Fruit fly (Drosophila melanogaster): Measurements from ENCODE around the gene LysP.
A peak's percentile ranks its signal among the peaks of the same experiment; 100 is the strongest.

Gene LysP

DNA sequence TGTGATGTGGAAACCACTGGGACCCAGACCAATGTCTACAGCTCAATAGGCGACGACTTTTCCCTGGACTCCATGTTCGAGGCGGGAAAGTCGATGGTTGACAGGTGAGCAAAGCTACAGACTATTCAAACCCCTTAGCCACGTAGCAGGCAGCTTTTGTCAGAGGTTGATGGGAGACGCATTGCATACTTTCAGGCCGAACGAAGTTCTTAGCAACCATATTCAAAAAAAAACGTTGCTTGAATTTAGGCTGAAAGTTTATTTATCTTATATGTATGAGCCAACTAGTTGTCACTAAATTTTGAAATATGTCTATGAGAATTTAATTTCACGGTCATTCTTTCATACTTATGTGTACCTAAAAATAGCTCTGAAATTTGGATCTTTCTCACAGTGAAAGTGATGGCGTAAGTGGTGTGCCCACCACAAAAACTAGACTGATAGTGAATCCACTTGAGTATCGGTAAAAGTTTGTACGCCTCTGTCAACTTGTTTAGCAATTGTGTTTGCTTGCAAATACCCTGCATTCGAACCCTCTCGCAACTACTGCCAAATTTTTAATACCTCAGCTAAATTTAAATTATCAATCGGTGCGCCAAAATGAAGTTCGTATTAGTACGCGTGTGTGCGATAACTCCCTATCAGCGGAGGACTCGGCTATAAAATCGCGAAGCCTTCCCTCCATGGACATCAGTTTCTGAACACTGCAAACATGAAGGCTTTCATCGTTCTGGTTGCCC, 11.6 kb downstream of the LysP start, which contains the start of gene LysB (continued):
- TF ChIP-seq CG6654 (GFP tag; optimal IDR thresholded peaks at IDR 0.05) (no peak), ftz-f1 (GFP tag; optimal IDR thresholded peaks at IDR 0.05) (peak; percentile 33), CG6272 (GFP tag; IDR thresholded peaks at IDR 0.05) (peak; percentile 16; the same call in 1 of the 2 replicates), CG9727 (GFP tag; optimal IDR thresholded peaks at IDR 0.05) (no peak), Med (GFP tag) (peak; percentile 82), cwo (GFP tag; optimal IDR thresholded peaks at IDR 0.05) (no peak), Ssrp (tag; optimal IDR thresholded peaks at IDR 0.05) (no peak), Eip74EF (GFP tag; optimal IDR thresholded peaks at IDR 0.05) (no peak), fu2 (GFP tag; optimal IDR thresholded peaks at IDR 0.05) (no peak), Max (GFP tag; optimal IDR thresholded peaks at IDR 0.05) (no peak), CG10979 (tag; optimal IDR thresholded peaks at IDR 0.05) (no peak), CkIIα-i1 (GFP tag; IDR thresholded peaks at IDR 0.05) (no peak), CG12391 (tag; optimal IDR thresholded peaks at IDR 0.05) (no peak), CG13287 (GFP tag; IDR thresholded peaks at IDR 0.05; ENCODE audit: partially characterized antibody) (0 out of 2 replicates have a peak, but pooled peaks have one; percentile 12), CG4404 (GFP tag; IDR thresholded peaks at IDR 0.05) (no peak), CG7372 (GFP tag; IDR thresholded peaks at IDR 0.05) (no peak), Six4 (GFP tag; optimal IDR thresholded peaks at IDR 0.05) (no peak), unpg (GFP tag; optimal IDR thresholded peaks at IDR 0.05) (no peak), insv (GFP tag; optimal IDR thresholded peaks at IDR 0.05) (no peak), vvl (GFP tag; IDR thresholded peaks at IDR 0.05) (0 out of 2 replicates have a peak, but pooled peaks have one; percentile 30), CG3407 (GFP tag; optimal IDR thresholded peaks at IDR 0.05) (no peak), CG3847 (GFP tag; IDR thresholded peaks at IDR 0.05) (no peak), CG2712 (tag; optimal IDR thresholded peaks at IDR 0.05) (peak; percentile 9), CG5953 (GFP tag; IDR thresholded peaks at IDR 0.05) (no peak), ken (GFP tag; IDR thresholded peaks at IDR 0.05) (no peak), peb (GFP tag; IDR thresholded peaks at IDR 0.05) (no peak), zf30C (GFP tag; optimal IDR thresholded peaks at IDR 0.05) (no peak), CG7839 (tag; optimal IDR thresholded peaks at IDR 0.05) (no peak), Optix (GFP tag; IDR thresholded peaks at IDR 0.05) (no peak), ERR (GFP tag; optimal IDR thresholded peaks at IDR 0.05) (no peak), CG6854 (GFP tag; optimal IDR thresholded peaks at IDR 0.05) (no peak), vnd (GFP tag; IDR thresholded peaks at IDR 0.05; ENCODE audit: partially characterized antibody) (no peak), odd (GFP tag; optimal IDR thresholded peaks at IDR 0.05) (no peak), CG31441 (GFP tag; IDR thresholded peaks at IDR 0.05) (no peak), CG9437 (GFP tag; optimal IDR thresholded peaks at IDR 0.05) (no peak), CG13624 (GFP tag; optimal IDR thresholded peaks at IDR 0.05) (peak; percentile 7), CG8478 (optimal IDR thresholded peaks at IDR 0.05) (no peak), scrt (GFP tag; optimal IDR thresholded peaks at IDR 0.05) (no peak), MBD-R2 (GFP tag; IDR thresholded peaks at IDR 0.05) (peak; percentile 27; the same call in 1 of the 2 replicates), CG4617 (GFP tag; optimal IDR thresholded peaks at IDR 0.05; ENCODE audit: borderline replicate concordance) (no peak), nom (GFP tag; optimal IDR thresholded peaks at IDR 0.05) (no peak), CG4854 (GFP tag; optimal IDR thresholded peaks at IDR 0.05) (no peak), knrl (GFP tag; IDR thresholded peaks at IDR 0.05; ENCODE audit: partially characterized antibody) (no peak), CG8089 (GFP tag; optimal IDR thresholded peaks at IDR 0.05) (no peak), Usf (GFP tag; optimal IDR thresholded peaks at IDR 0.05) (no peak), crp (GFP tag; optimal IDR thresholded peaks at IDR 0.05) (no peak), hb (GFP tag; IDR thresholded peaks at IDR 0.05; ENCODE audit: partially characterized antibody) (no peak), ewg (GFP tag; optimal IDR thresholded peaks at IDR 0.05) (no peak), CG6254 (GFP tag; optimal IDR thresholded peaks at IDR 0.05) (no peak)
